Worm (Caenorhabditis elegans): ENCODE measurements around the gene abt-1.
A peak's percentile ranks its signal among the peaks of the same experiment; 100 is the strongest.

The abt-1 gene

ce11 chrIV:10245666-10246210 is 31.0 kb upstream of the abt-1 start, which contains the start of gene F01G10.10 (continued):
- no peak for TF ChIP-seq lsy-2 (tag; optimal IDR thresholded peaks at IDR 0.05)
- TF ChIP-seq zip-2 (tag; optimal IDR thresholded peaks at IDR 0.05), result no peak
- TF ChIP-seq lin-15B (tag; optimal IDR thresholded peaks at IDR 0.05), result no peak
- no peak for TF ChIP-seq tag-97 (GFP tag; IDR thresholded peaks at IDR 0.05)
- TF ChIP-seq jun-1 (tag; optimal IDR thresholded peaks at IDR 0.05), result no peak
- peak; percentile 85; the same call in 1 of the 2 replicates for TF ChIP-seq zfp-3 (GFP tag; conservative IDR thresholded peaks at IDR 0.05)
- TF ChIP-seq ZK337.2 (GFP tag; IDR thresholded peaks at IDR 0.05), result no peak
- TF ChIP-seq nhr-41 (GFP tag; IDR thresholded peaks at IDR 0.05), result no peak
- TF ChIP-seq ceh-44 (GFP tag; IDR thresholded peaks at IDR 0.05), result no peak
- TF ChIP-seq daf-16 (GFP tag; optimal IDR thresholded peaks at IDR 0.05), result no peak
- peak; percentile 12 for TF ChIP-seq daf-16 (tag; optimal IDR thresholded peaks at IDR 0.05)
- TF ChIP-seq php-3 (GFP tag; IDR thresholded peaks at IDR 0.05), result no peak
- TF ChIP-seq arid-1 (GFP tag; conservative IDR thresholded peaks at IDR 0.05), result 0 out of 2 replicates have a peak, but pooled peaks have one; percentile 60
- TF ChIP-seq nhr-237 (tag; optimal IDR thresholded peaks at IDR 0.05), result no peak
- TF ChIP-seq hmg-1.1 (GFP tag; IDR thresholded peaks at IDR 0.05), result no peak
- TF ChIP-seq tra-1 (GFP tag; IDR thresholded peaks at IDR 0.05), result peak; percentile 41; the same call in 1 of the 2 replicates
- no peak for TF ChIP-seq spr-3 (GFP tag; optimal IDR thresholded peaks at IDR 0.05)
- no peak for TF ChIP-seq ces-1 (GFP tag; optimal IDR thresholded peaks at IDR 0.05)
- TF ChIP-seq ceh-32 (tag; optimal IDR thresholded peaks at IDR 0.05; ENCODE audit: poor library complexity), result no peak
- TF ChIP-seq Y75B8A.6 (GFP tag; IDR thresholded peaks at IDR 0.05), result peak; percentile 3; the same call in 1 of the 2 replicates
- peak; percentile 48 for TF ChIP-seq lin-38 (GFP tag; IDR thresholded peaks at IDR 0.05)
- no peak for TF ChIP-seq nhr-6 (tag; optimal IDR thresholded peaks at IDR 0.05)
- TF ChIP-seq nhr-25 (tag; optimal IDR thresholded peaks at IDR 0.05; ENCODE audit: borderline replicate concordance, insufficient read depth), result no peak
- TF ChIP-seq ama-1 (optimal IDR thresholded peaks at IDR 0.05), result peak; percentile 59
- no peak for TF ChIP-seq nhr-11 (tag; optimal IDR thresholded peaks at IDR 0.05)
- no peak for TF ChIP-seq duxl-1 (tag; optimal IDR thresholded peaks at IDR 0.05; ENCODE audit: poor library complexity)
- TF ChIP-seq daf-19 (GFP tag; conservative IDR thresholded peaks at IDR 0.05), result no peak

ce11 chrIV:10243276-10243675 is 28.6 kb upstream of the abt-1 start, which contains the start of gene tkt-1:
tkt-1 (plus strand) TSS chrIV:10243612.
- TF ChIP-seq nhr-10 (tag; optimal IDR thresholded peaks at IDR 0.05), result peak; percentile 36
- TF ChIP-seq lim-7 (GFP tag; IDR thresholded peaks at IDR 0.05), result no peak
- TF ChIP-seq mep-1 (tag; optimal IDR thresholded peaks at IDR 0.05), result peak; percentile 2
- 0 out of 2 replicates have a peak, but pooled peaks have one; percentile 18 for TF ChIP-seq tra-1 (GFP tag; IDR thresholded peaks at IDR 0.05)
- no peak for TF ChIP-seq zfp-3 (GFP tag; conservative IDR thresholded peaks at IDR 0.05)
- TF ChIP-seq daf-16 (GFP tag; optimal IDR thresholded peaks at IDR 0.05), result no peak
- TF ChIP-seq daf-16 (tag; optimal IDR thresholded peaks at IDR 0.05), result peak; percentile 94
- no peak for TF ChIP-seq ZK337.2 (GFP tag; IDR thresholded peaks at IDR 0.05)
- TF ChIP-seq daf-19 (GFP tag; conservative IDR thresholded peaks at IDR 0.05), result no peak
- TF ChIP-seq cey-2 (tag; optimal IDR thresholded peaks at IDR 0.05; ENCODE audit: borderline replicate concordance, insufficient read depth), result no peak
- no peak for TF ChIP-seq gei-8 (GFP tag; optimal IDR thresholded peaks at IDR 0.05)
- TF ChIP-seq ceh-20 (GFP tag; IDR thresholded peaks at IDR 0.05), result no peak
- peak; percentile 14 for TF ChIP-seq T20F7.1 (GFP tag; optimal IDR thresholded peaks at IDR 0.05)
- TF ChIP-seq zip-11 (GFP tag; IDR thresholded peaks at IDR 0.05), result no peak
- TF ChIP-seq lin-13 (GFP tag; optimal IDR thresholded peaks at IDR 0.05), result peak; percentile 10
- no peak for TF ChIP-seq tag-97 (GFP tag; IDR thresholded peaks at IDR 0.05)
- TF ChIP-seq Y105C5A.15 (GFP tag; IDR thresholded peaks at IDR 0.05), result no peak
- no peak for TF ChIP-seq sdz-12 (GFP tag; optimal IDR thresholded peaks at IDR 0.05)
- no peak for TF ChIP-seq ceh-32 (tag; optimal IDR thresholded peaks at IDR 0.05; ENCODE audit: poor library complexity)
- no peak for TF ChIP-seq ceh-44 (GFP tag; IDR thresholded peaks at IDR 0.05)
- no peak for TF ChIP-seq ZK546.5 (tag; optimal IDR thresholded peaks at IDR 0.05)
- TF ChIP-seq nhr-28 (tag; optimal IDR thresholded peaks at IDR 0.05), result peak; percentile 67
- TF ChIP-seq lsy-2 (tag; optimal IDR thresholded peaks at IDR 0.05), result peak in 1 of 2 experiments; percentile 9
- TF ChIP-seq dve-1 (tag; optimal IDR thresholded peaks at IDR 0.05; ENCODE audit: insufficient read depth), result peak; percentile 52
- TF ChIP-seq madf-9 (GFP tag; conservative IDR thresholded peaks at IDR 0.05), result no peak
- TF ChIP-seq F26F4.8 (GFP tag; conservative IDR thresholded peaks at IDR 0.05), result no peak
- TF ChIP-seq dmd-6 (GFP tag; IDR thresholded peaks at IDR 0.05), result peak; percentile 72
- no peak for TF ChIP-seq dmd-8 (GFP tag; IDR thresholded peaks at IDR 0.05)
- TF ChIP-seq nhr-41 (GFP tag; IDR thresholded peaks at IDR 0.05), result no peak
- TF ChIP-seq php-3 (GFP tag; IDR thresholded peaks at IDR 0.05), result peak; percentile 19; the same call in 1 of the 2 replicates
- no peak for TF ChIP-seq fos-1 (tag; optimal IDR thresholded peaks at IDR 0.05)
- no peak for TF ChIP-seq ceh-28 (tag; optimal IDR thresholded peaks at IDR 0.05)
- no peak for TF ChIP-seq egl-27 (tag; optimal IDR thresholded peaks at IDR 0.05)
